Worm (Caenorhabditis elegans) whole organism, late embryonic: ENCODE measurements around the gene eas-1.

ENCODE experiments used
- C08G9.2 ChIP-seq: sonication (generic microtip); optimal IDR thresholded peaks from 2 replicates; lab custom pipeline; 2016; ENCODE audit warnings: mild to moderate bottlenecking, missing genetic modification characterization, moderate library complexity, missing compliant biosample characterization
- C38D4.7 ChIP-seq: fragments of 200-800 bp; sonication (Bioruptor generic); optimal IDR thresholded peaks from 2 replicates; lab custom pipeline; 2018; ENCODE audit warnings: mild to moderate bottlenecking, missing genetic modification characterization, moderate library complexity, missing compliant biosample characterization
- F13H6.1 ChIP-seq: sonication (generic microtip); optimal IDR thresholded peaks from 2 replicates; lab custom pipeline; 2016; ENCODE audit warnings: missing genetic modification characterization, missing compliant biosample characterization
- K09A11.1 ChIP-seq: sonication (generic microtip); optimal IDR thresholded peaks from 2 replicates; lab custom pipeline; 2017; ENCODE audit warnings: antibody characterized with exemption, mild to moderate bottlenecking, missing genetic modification characterization, missing compliant biosample characterization; ENCODE audit not compliant: insufficient read depth
- Y22D7AL.16 ChIP-seq: sonication (generic microtip); optimal IDR thresholded peaks from 2 replicates; lab custom pipeline; 2016; ENCODE audit warnings: missing genetic modification characterization, missing compliant biosample characterization
- ceh-14 ChIP-seq: sonication (generic microtip); optimal IDR thresholded peaks from 2 replicates; lab custom pipeline; 2016; ENCODE audit warnings: missing genotype, missing genetic modification characterization, missing compliant biosample characterization
- ceh-18 ChIP-seq: sonication (generic microtip); optimal IDR thresholded peaks from 2 replicates; lab custom pipeline; 2016; ENCODE audit warnings: missing genetic modification characterization, missing compliant biosample characterization
- ceh-22 ChIP-seq: sonication (generic microtip); optimal IDR thresholded peaks from 2 replicates; lab custom pipeline; 2017; ENCODE audit warnings: missing biosample characterization, missing genetic modification characterization
- ceh-34 ChIP-seq: sonication (generic microtip); optimal IDR thresholded peaks from 2 replicates; lab custom pipeline; 2016; ENCODE audit warnings: mild to moderate bottlenecking, missing genetic modification characterization, missing compliant biosample characterization
- ceh-45 ChIP-seq: fragments of 200-800 bp; sonication (Bioruptor generic); IDR thresholded peaks from 2 replicates; pipeline ENCODE4 v1.3.6; 2022; ENCODE audit warnings: missing genetic modification reagents, missing genetic modification characterization, missing compliant biosample characterization
- ceh-9 ChIP-seq: sonication (generic microtip); optimal IDR thresholded peaks from 2 replicates; lab custom pipeline; 2016; ENCODE audit warnings: mild to moderate bottlenecking, missing genetic modification characterization, inconsistent platforms, missing compliant biosample characterization
- dmd-4 ChIP-seq: sonication (generic microtip); optimal IDR thresholded peaks from 2 replicates; lab custom pipeline; 2016; ENCODE audit warnings: borderline replicate concordance, missing genetic modification characterization, missing compliant biosample characterization
- dve-1 ChIP-seq: sonication (generic microtip); optimal IDR thresholded peaks from 2 replicates; lab custom pipeline; 2017; ENCODE audit warnings: antibody characterized with exemption, mild to moderate bottlenecking, missing genetic modification characterization, missing compliant biosample characterization
- elt-4 ChIP-seq: sonication (generic microtip); optimal IDR thresholded peaks from 2 replicates; lab custom pipeline; 2016; ENCODE audit warnings: missing genetic modification characterization, missing compliant biosample characterization
- ets-4 ChIP-seq: sonication (generic microtip); optimal IDR thresholded peaks from 2 replicates; lab custom pipeline; 2016; ENCODE audit warnings: missing genetic modification characterization, missing compliant biosample characterization
- fax-1 ChIP-seq: sonication (generic microtip); optimal IDR thresholded peaks from 2 replicates; lab custom pipeline; 2016; ENCODE audit warnings: missing genotype, missing genetic modification characterization, missing compliant biosample characterization
- fkh-10 ChIP-seq: fragments of 150-350 bp; optimal IDR thresholded peaks from 2 replicates; lab custom pipeline; 2014; ENCODE audit warnings: missing biosample characterization, missing genetic modification reagents, missing genetic modification characterization
- hlh-13 ChIP-seq: fragments of 200-800 bp; sonication (Bioruptor generic); optimal IDR thresholded peaks from 2 replicates; lab custom pipeline; 2018; ENCODE audit warnings: mild to moderate bottlenecking, missing genetic modification characterization, missing compliant biosample characterization
- hlh-30 ChIP-seq: sonication (generic microtip); optimal IDR thresholded peaks from 2 replicates; lab custom pipeline; 2017; ENCODE audit warnings: antibody characterized with exemption, missing genetic modification characterization, missing compliant biosample characterization; ENCODE audit not compliant: insufficient read depth
- lin-11 ChIP-seq: fragments of 200-800 bp; sonication (Bioruptor generic); optimal IDR thresholded peaks from 2 replicates; lab custom pipeline; 2018; ENCODE audit warnings: mild to moderate bottlenecking, missing genetic modification characterization, missing compliant biosample characterization
- mec-3 ChIP-seq: sonication (generic microtip); optimal IDR thresholded peaks from 2 replicates; lab custom pipeline; 2016; ENCODE audit warnings: borderline replicate concordance, missing genetic modification characterization, missing compliant biosample characterization
- nfya-1 ChIP-seq: sonication (generic microtip); optimal IDR thresholded peaks from 2 replicates; lab custom pipeline; 2017; ENCODE audit warnings: missing genetic modification characterization, mild to moderate bottlenecking, missing compliant biosample characterization, antibody characterized with exemption, moderate library complexity
- npax-4 ChIP-seq: sonication (generic microtip); optimal IDR thresholded peaks from 2 replicates; lab custom pipeline; 2016; ENCODE audit warnings: missing genetic modification characterization, missing compliant biosample characterization
- odd-2 ChIP-seq: sonication (generic microtip); optimal IDR thresholded peaks from 2 replicates; lab custom pipeline; 2017; ENCODE audit warnings: antibody characterized with exemption, mild to moderate bottlenecking, missing genetic modification characterization, missing compliant biosample characterization
- pat-9 ChIP-seq: fragments of 200-800 bp; sonication (Bioruptor generic); optimal IDR thresholded peaks from 2 replicates; lab custom pipeline; 2018; ENCODE audit warnings: mild to moderate bottlenecking, missing genetic modification characterization, moderate library complexity, missing compliant biosample characterization
- pros-1 ChIP-seq: fragments of 150-350 bp; optimal IDR thresholded peaks from 2 replicates; lab custom pipeline; 2014; ENCODE audit warnings: missing biosample characterization, missing genetic modification reagents, missing genetic modification characterization
- ref-2 ChIP-seq: sonication (generic microtip); optimal IDR thresholded peaks from 2 replicates; lab custom pipeline; 2016; ENCODE audit warnings: missing genetic modification characterization, missing compliant biosample characterization
- rnt-1 ChIP-seq: sonication (generic microtip); optimal IDR thresholded peaks from 2 replicates; lab custom pipeline; 2016; ENCODE audit warnings: missing genetic modification characterization, missing compliant biosample characterization
- sdc-2 ChIP-seq: sonication (generic microtip); optimal IDR thresholded peaks from 2 replicates; lab custom pipeline; 2016; ENCODE audit warnings: missing genotype, missing genetic modification characterization, missing compliant biosample characterization
- sox-4 ChIP-seq: sonication (generic microtip); optimal IDR thresholded peaks from 2 replicates; lab custom pipeline; 2017; ENCODE audit warnings: mild to moderate bottlenecking, missing genetic modification characterization, inconsistent platforms, missing compliant biosample characterization
- syd-9 ChIP-seq: sonication (generic microtip); optimal IDR thresholded peaks from 2 replicates; lab custom pipeline; 2016; ENCODE audit warnings: mild to moderate bottlenecking, missing genetic modification characterization, moderate library complexity, missing compliant biosample characterization
- tbx-7 ChIP-seq: sonication (generic microtip); optimal IDR thresholded peaks from 2 replicates; lab custom pipeline; 2016; ENCODE audit warnings: missing genotype, missing genetic modification characterization, missing compliant biosample characterization
- ttx-3 ChIP-seq: sonication (generic microtip); optimal IDR thresholded peaks from 2 replicates; lab custom pipeline; 2016; ENCODE audit warnings: missing genetic modification reagents, missing genetic modification characterization, missing compliant biosample characterization
- unc-42 ChIP-seq: sonication (generic microtip); optimal IDR thresholded peaks from 2 replicates; lab custom pipeline; 2016; ENCODE audit warnings: missing genotype, missing genetic modification characterization, missing compliant biosample characterization
- unc-55 ChIP-seq: sonication (generic microtip); optimal IDR thresholded peaks from 2 replicates; lab custom pipeline; 2017; ENCODE audit warnings: missing biosample characterization, missing genetic modification reagents, missing genetic modification characterization
- unc-86 ChIP-seq: sonication (generic microtip); optimal IDR thresholded peaks from 2 replicates; lab custom pipeline; 2016; ENCODE audit warnings: missing genetic modification characterization, missing compliant biosample characterization
- zip-5 ChIP-seq: sonication (generic microtip); optimal IDR thresholded peaks from 2 replicates; lab custom pipeline; 2016; ENCODE audit warnings: missing genetic modification characterization, missing compliant biosample characterization
- ztf-16 ChIP-seq: sonication (generic microtip); optimal IDR thresholded peaks from 2 replicates; lab custom pipeline; 2017; ENCODE audit warnings: missing genetic modification characterization, missing compliant biosample characterization

Gene eas-1

ce11 chrII:4755654-4756053, 15.4 kb downstream of the eas-1 start:
- TF ChIP-seq pat-9 (no peak), fkh-10 (GFP tag; lab: Kevin White, UChicago) (no peak), ceh-45 (no peak), unc-42 (no peak), sdc-2 (no peak), ref-2 (tag; lab: Kevin White, UChicago) (no peak), zip-5 (tag; lab: Kevin White, UChicago) (no peak), ets-4 (no peak), lin-11 (no peak), K09A11.1 (tag; lab: Kevin White, UChicago) (no peak), unc-86 (tag; lab: Kevin White, UChicago) (no peak), ttx-3 (no peak), ceh-18 (tag; lab: Kevin White, UChicago) (no peak)

- TF ChIP-seq unc-55 (no peak), ceh-22 (tag; lab: Kevin White, UChicago) (no peak), dmd-4 (tag; lab: Kevin White, UChicago) (no peak), hlh-13 (GFP tag; lab: Kevin White, UChicago) (no peak), ttx-3 (no peak), ceh-9 (tag; lab: Kevin White, UChicago) (no peak), ztf-16 (tag; lab: Kevin White, UChicago) (no peak), Y22D7AL.16 (tag; lab: Kevin White, UChicago) (no peak), ets-4 (no peak), npax-4 (tag; lab: Kevin White, UChicago) (no peak), nfya-1 (no peak), C08G9.2 (no peak), syd-9 (no peak)
Observed at ce11 chrII:4756751-4757150, 16.5 kb downstream of the eas-1 start, which contains the start of gene C27D9.2. TSS of gene C27D9.2 (minus strand) at chrII:4756851.

- TF ChIP-seq ttx-3 (no peak), pros-1 (tag; lab: Kevin White, UChicago) (no peak), hlh-13 (GFP tag; lab: Kevin White, UChicago) (no peak), odd-2 (no peak), ets-4 (no peak)
Observed at ce11 chrII:4758462-4758861, 18.2 kb downstream of the eas-1 start, which contains the start of gene F26G1.3. TSS of gene F26G1.3 (plus strand) at chrII:4758762.

- TF ChIP-seq mec-3 (tag; lab: Kevin White, UChicago) (no peak), elt-4 (no peak), F13H6.1 (tag; lab: Kevin White, UChicago) (no peak), rnt-1 (tag; lab: Kevin White, UChicago) (no peak), C38D4.7 (GFP tag; lab: Kevin White, UChicago) (no peak), ceh-34 (tag; lab: Kevin White, UChicago) (no peak), fax-1 (tag; lab: Kevin White, UChicago) (no peak), dve-1 (tag; lab: Kevin White, UChicago) (no peak), sox-4 (tag; lab: Kevin White, UChicago) (no peak), npax-4 (tag; lab: Kevin White, UChicago) (no peak), unc-42 (no peak), tbx-7 (tag; lab: Kevin White, UChicago) (no peak), ceh-14 (tag; lab: Kevin White, UChicago) (no peak), hlh-30 (tag; lab: Kevin White, UChicago) (no peak)
Observed at ce11 chrII:4759835-4760234, 19.6 kb downstream of the eas-1 start.
